Fruit fly (Drosophila melanogaster): Measurements from ENCODE around the gene PpD3.

PpD3 gene

DNA sequence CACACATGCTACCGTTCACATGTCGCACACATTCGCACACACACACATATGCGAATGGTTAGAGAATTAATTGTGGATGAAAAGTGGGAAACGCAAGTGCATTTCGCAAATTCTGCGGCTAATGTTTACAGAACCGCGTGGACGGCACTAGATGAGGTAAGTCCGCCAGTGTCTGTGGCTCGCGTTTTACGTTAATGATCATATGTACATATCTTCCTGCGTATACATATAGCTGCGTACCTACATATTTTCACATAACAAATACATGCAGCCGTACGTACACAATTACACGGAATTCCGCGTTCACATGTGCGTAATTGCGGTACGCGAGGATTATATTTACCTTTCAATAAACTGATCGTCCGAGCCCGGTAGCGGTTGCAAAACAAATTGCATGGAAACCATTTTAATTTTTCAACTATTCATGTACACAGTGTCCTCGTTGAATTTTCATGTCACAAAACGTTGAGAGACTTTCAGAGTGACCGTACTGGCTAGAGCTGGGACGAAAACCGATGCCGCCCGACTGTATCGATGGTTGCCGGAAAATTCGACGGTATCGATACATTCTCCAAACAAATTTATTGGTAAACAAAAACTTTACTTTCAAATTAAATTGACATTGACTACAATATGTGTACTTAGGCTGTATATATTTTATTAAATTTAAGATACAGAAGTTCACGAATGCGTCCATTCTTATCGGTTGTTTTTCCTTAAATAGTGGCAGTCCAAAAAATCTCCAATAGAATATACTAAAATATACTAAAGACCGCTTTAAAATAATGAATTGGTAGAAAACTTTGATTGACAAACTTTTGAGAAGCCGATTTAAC lies 22.3 kb upstream of the PpD3 start, which contains the start of gene hyd (continued):
- TF ChIP-seq insv (GFP tag; optimal IDR thresholded peaks at IDR 0.05), result peak in 1 of 2 experiments; percentile 14
- TF ChIP-seq ham (GFP tag; IDR thresholded peaks at IDR 0.05), result no peak
- TF ChIP-seq Fer3 (tag; optimal IDR thresholded peaks at IDR 0.05), result no peak
- TF ChIP-seq Fer1 (GFP tag; optimal IDR thresholded peaks at IDR 0.05), result peak; percentile 13
- peak; percentile 51 for TF ChIP-seq CG30020 (tag; optimal IDR thresholded peaks at IDR 0.05)
- peak; percentile 84 for TF ChIP-seq CG8478 (optimal IDR thresholded peaks at IDR 0.05)
- no peak for TF ChIP-seq NK7.1 (GFP tag; optimal IDR thresholded peaks at IDR 0.05)
- peak; percentile 84 for TF ChIP-seq knrl (GFP tag; IDR thresholded peaks at IDR 0.05; ENCODE audit: partially characterized antibody)
- no peak for TF ChIP-seq zen (tag; optimal IDR thresholded peaks at IDR 0.05)
- TF ChIP-seq zen2 (GFP tag; IDR thresholded peaks at IDR 0.05; ENCODE audit: partially characterized antibody), result peak; percentile 66
- no peak for TF ChIP-seq hkb (optimal IDR thresholded peaks at IDR 0.05)
- peak; percentile 6; the same call in 1 of the 2 replicates for TF ChIP-seq hkb (GFP tag; IDR thresholded peaks at IDR 0.05)
- peak; percentile 43 for TF ChIP-seq CG10267 (tag; optimal IDR thresholded peaks at IDR 0.05)
- no peak for TF ChIP-seq esg (GFP tag; conservative IDR thresholded peaks at IDR 0.05)
- no peak for TF ChIP-seq Chrac-16 (GFP tag; optimal IDR thresholded peaks at IDR 0.05)
- no peak for TF ChIP-seq cato (GFP tag; optimal IDR thresholded peaks at IDR 0.05; ENCODE audit: borderline replicate concordance)
- TF ChIP-seq bbx (GFP tag; IDR thresholded peaks at IDR 0.05; ENCODE audit: partially characterized antibody), result peak; percentile 82
- TF ChIP-seq bigmax (GFP tag; optimal IDR thresholded peaks at IDR 0.05), result no peak
- TF ChIP-seq CG6254 (GFP tag; optimal IDR thresholded peaks at IDR 0.05), result no peak
- peak; percentile 51; the same call in 1 of the 2 replicates for TF ChIP-seq E2f2 (GFP tag; IDR thresholded peaks at IDR 0.05)
- TF ChIP-seq Dip3 (GFP tag; optimal IDR thresholded peaks at IDR 0.05), result no peak
- TF ChIP-seq CG12391 (tag; optimal IDR thresholded peaks at IDR 0.05), result no peak
- no peak for TF ChIP-seq Dfd (GFP tag; optimal IDR thresholded peaks at IDR 0.05)
- TF ChIP-seq CG6791 (GFP tag; IDR thresholded peaks at IDR 0.05; ENCODE audit: partially characterized antibody), result peak; percentile 88
- TF ChIP-seq Aef1 (GFP tag; IDR thresholded peaks at IDR 0.05), result no peak
- peak; percentile 97 for TF ChIP-seq trem (tag; optimal IDR thresholded peaks at IDR 0.05)
- TF ChIP-seq odd (GFP tag; optimal IDR thresholded peaks at IDR 0.05), result no peak
- peak; percentile 34 for TF ChIP-seq CTCF (GFP tag; optimal IDR thresholded peaks at IDR 0.05)
- no peak for TF ChIP-seq CG15269 (tag; optimal IDR thresholded peaks at IDR 0.05)
- TF ChIP-seq CG9437 (GFP tag; optimal IDR thresholded peaks at IDR 0.05), result peak; percentile 83
- no peak for TF ChIP-seq CG4360 (GFP tag; IDR thresholded peaks at IDR 0.05)
- no peak for TF ChIP-seq Rx (GFP tag; IDR thresholded peaks at IDR 0.05)
- TF ChIP-seq phol (tag; optimal IDR thresholded peaks at IDR 0.05), result peak; percentile 42
- TF ChIP-seq CG32772 (GFP tag; IDR thresholded peaks at IDR 0.05), result no peak
- peak; percentile 80 for TF ChIP-seq CG2116 (GFP tag; optimal IDR thresholded peaks at IDR 0.05)
- TF ChIP-seq zfh2 (GFP tag; optimal IDR thresholded peaks at IDR 0.05), result no peak
- no peak for TF ChIP-seq CG7928 (GFP tag; optimal IDR thresholded peaks at IDR 0.05)
- TF ChIP-seq ac (GFP tag; optimal IDR thresholded peaks at IDR 0.05), result no peak
- no peak for TF ChIP-seq CG7839 (tag; optimal IDR thresholded peaks at IDR 0.05)
- peak; percentile 54 for TF ChIP-seq MBD-R2 (GFP tag; IDR thresholded peaks at IDR 0.05)
- TF ChIP-seq sima (GFP tag; optimal IDR thresholded peaks at IDR 0.05), result no peak
- TF ChIP-seq sna (GFP tag; IDR thresholded peaks at IDR 0.05; ENCODE audit: partially characterized antibody), result peak; percentile 83
- no peak for TF ChIP-seq CG12299 (tag; optimal IDR thresholded peaks at IDR 0.05)
- TF ChIP-seq hbn (GFP tag; IDR thresholded peaks at IDR 0.05; ENCODE audit: partially characterized antibody), result peak; percentile 73
- TF ChIP-seq eve (GFP tag; optimal IDR thresholded peaks at IDR 0.05), result no peak
- no peak for TF ChIP-seq Lim3 (GFP tag; IDR thresholded peaks at IDR 0.05)
- no peak for TF ChIP-seq run (tag; optimal IDR thresholded peaks at IDR 0.05)
- TF ChIP-seq CG32532 (GFP tag; IDR thresholded peaks at IDR 0.05), result no peak
- peak; percentile 56 for TF ChIP-seq CG15479 (GFP tag; optimal IDR thresholded peaks at IDR 0.05)
- peak; percentile 84 for TF ChIP-seq HLH4C (GFP tag; IDR thresholded peaks at IDR 0.05; ENCODE audit: partially characterized antibody)

Measured in whole organism, embryonic.